Fruit fly (Drosophila melanogaster): ENCODE data around the gene Trf.
A peak's percentile ranks its signal among the peaks of the same experiment; 100 is the strongest.

The Trf gene

dm6 chr2L:8094058-8094825 is 21.5 kb downstream of the Trf start:
- no peak for TF ChIP-seq CG17801 (GFP tag; optimal IDR thresholded peaks at IDR 0.05; ENCODE audit: partially characterized antibody)

DNA sequence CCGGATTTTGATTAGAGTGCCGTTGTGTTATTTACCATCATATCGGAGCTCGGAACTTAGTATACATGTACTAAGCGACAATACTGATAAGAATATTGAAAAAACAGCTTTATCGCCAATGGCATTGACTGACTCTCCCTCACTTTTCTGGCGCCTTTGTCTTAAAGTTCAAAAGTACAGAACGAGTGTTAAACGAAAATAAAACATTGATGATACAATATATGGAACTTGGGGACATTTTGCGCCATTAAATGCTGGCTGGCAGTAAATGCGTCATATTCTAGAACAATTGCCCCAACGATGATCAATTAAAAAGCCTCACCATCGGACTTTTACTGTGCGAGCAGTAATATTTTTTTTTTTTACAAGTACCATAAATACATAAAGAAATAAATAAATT is 22.5 kb downstream of the Trf start:
- TF ChIP-seq CG17801 (GFP tag; optimal IDR thresholded peaks at IDR 0.05; ENCODE audit: partially characterized antibody): no peak

dm6 chr2L:8097461-8097860 is 24.8 kb downstream of the Trf start:
- peak; percentile 32 for TF ChIP-seq CG17801 (GFP tag; optimal IDR thresholded peaks at IDR 0.05; ENCODE audit: partially characterized antibody)

DNA sequence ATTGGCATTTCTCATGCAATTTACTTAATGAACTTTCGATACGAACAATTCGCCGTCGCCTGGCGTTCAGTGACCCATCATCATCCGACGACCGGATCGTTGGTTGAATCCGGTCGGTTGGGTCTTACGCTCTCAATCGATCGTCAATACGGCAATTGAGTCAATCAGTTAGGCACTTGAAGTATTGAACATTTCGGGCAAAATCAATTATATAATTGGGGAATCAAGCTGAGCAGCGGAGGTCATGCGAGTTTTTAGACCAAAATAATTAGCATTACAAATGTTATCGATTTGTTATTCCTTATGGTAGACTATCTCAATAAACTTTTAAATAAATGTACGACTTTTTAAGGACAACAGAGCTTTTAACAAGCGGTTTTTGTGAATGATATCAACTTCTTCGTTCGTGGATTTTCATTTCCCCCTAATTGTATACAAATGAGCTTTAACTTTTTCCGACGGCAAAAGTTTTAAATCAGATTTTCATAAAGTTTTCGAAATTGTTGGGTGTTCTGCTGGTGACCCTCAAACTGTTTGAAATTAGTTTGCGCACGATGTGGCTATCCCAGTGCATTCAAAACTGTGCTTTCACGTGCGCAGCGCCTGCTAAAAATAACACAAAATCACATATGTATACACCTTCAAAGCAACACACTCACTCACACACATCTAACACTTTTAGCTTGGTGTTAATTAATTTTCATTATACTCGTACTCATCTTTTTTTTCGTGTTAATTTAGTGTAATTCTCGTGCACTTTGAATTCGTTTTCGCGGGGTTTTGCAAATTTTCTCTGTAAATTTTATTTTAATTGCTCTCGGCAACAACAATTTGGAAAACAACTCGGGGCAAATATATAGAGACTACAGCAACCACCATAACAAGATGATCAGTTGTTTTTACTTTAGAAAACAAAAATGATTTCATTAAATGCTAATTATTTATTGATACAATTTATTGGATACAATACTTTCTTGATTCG is 25.6 kb downstream of the Trf start:
- no peak for TF ChIP-seq CG17801 (GFP tag; optimal IDR thresholded peaks at IDR 0.05; ENCODE audit: partially characterized antibody)

dm6 chr2L:8099050-8099449 is 26.4 kb downstream of the Trf start:
- no peak for TF ChIP-seq CG17801 (GFP tag; optimal IDR thresholded peaks at IDR 0.05; ENCODE audit: partially characterized antibody)

dm6 chr2L:8099615-8100375 is 27.1 kb downstream of the Trf start:
- no peak for TF ChIP-seq CG17801 (GFP tag; optimal IDR thresholded peaks at IDR 0.05; ENCODE audit: partially characterized antibody)

- peak; percentile 22 for TF ChIP-seq CG17801 (GFP tag; optimal IDR thresholded peaks at IDR 0.05; ENCODE audit: partially characterized antibody)
Observed at dm6 chr2L:8100489-8101352, 28.0 kb downstream of the Trf start.

dm6 chr2L:8103073-8103472 is 30.4 kb downstream of the Trf start:
- no peak for TF ChIP-seq CG17801 (GFP tag; optimal IDR thresholded peaks at IDR 0.05; ENCODE audit: partially characterized antibody)

DNA sequence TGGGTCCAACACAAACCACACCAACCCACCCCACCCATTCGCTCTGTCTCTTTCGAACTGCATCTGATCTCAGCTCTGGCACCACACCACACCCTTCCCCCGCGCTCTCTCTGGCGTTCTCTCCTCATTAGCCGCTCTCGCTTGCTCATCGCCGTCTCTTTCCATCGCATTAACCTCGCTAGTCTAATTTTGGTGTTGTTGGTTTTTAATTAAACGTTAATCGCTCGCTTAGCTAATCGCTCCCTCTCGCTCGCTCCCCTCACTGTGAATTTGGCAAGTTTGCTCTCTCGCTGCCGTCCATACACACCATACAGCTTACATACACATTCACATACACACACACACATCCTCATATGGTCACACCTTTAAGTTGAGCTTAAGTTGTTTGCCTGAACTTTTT is 31.4 kb downstream of the Trf start:
- TF ChIP-seq CG17801 (GFP tag; optimal IDR thresholded peaks at IDR 0.05; ENCODE audit: partially characterized antibody): no peak

DNA sequence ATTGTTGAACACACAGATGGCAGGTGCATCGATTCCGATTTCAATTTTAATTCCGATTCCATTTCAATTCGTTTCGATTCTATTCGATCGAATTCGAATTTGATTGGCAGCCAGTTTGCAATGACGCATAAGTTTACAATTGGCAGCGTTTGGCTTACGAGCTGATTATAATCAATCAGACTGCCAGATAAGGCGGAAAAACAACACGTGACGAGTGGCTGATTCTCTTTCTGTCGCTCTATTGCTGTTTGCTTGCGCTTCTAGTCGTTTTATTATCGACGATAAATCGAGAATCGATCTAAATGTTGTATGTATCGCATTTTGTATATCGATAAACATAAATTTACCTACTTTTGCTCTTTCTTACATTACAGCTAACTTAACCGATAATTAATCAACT is 32.0 kb downstream of the Trf start:
- TF ChIP-seq CG17801 (GFP tag; optimal IDR thresholded peaks at IDR 0.05; ENCODE audit: partially characterized antibody): no peak

- TF ChIP-seq CG17801 (GFP tag; optimal IDR thresholded peaks at IDR 0.05; ENCODE audit: partially characterized antibody): no peak
Observed at dm6 chr2L:8110549-8111438, 38.1 kb downstream of the Trf start.

DNA sequence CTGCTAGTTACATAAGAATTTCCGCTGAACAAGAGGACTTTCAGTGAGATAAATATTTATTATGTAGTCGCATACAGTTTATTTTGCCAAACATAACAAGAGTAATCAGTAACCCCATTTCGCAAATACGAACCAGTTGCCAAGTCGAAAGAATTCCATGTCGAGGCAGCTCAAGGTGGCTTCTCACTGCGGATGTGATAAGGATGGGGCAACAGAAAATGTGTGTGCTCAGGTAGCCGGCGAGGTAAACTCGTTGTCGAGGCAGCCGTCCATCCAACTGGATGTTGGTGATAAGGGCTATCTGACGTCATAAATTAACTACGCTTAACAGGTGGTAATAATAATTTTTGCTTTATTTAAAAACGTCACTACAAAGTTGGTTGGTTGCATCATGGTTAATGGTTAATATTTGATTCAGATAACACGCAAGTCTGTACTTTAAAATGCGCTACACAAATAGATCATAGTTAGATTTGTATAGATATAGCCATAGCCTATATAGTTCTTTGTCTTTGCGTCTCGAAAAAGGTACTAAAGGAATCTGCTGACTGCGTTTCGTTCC is 44.0 kb downstream of the Trf start:
- no peak for TF ChIP-seq CG17801 (GFP tag; optimal IDR thresholded peaks at IDR 0.05; ENCODE audit: partially characterized antibody)
